Fruit fly (Drosophila melanogaster) whole organism, prepupa: Measurements from ENCODE around the gene Ptpmeg2.

Experiments used
- Blimp-1 ChIP-seq: fragments of 200-800 bp; sonication (Bioruptor generic); optimal IDR thresholded peaks from 3 replicates; lab custom pipeline; 2017; ENCODE audit warnings: missing biosample characterization, missing genetic modification characterization, mild to moderate bottlenecking, moderate library complexity, missing genetic modification reagents
- CG10631 ChIP-seq: fragments of 200-800 bp; sonication (Bioruptor generic); optimal IDR thresholded peaks from 2 replicates; lab custom pipeline; 2016; ENCODE audit warnings: missing biosample characterization, missing genetic modification characterization
- CG10669 ChIP-seq: fragments of 200-800 bp; sonication (Bioruptor generic); optimal IDR thresholded peaks from 3 replicates; lab custom pipeline; 2018; ENCODE audit warnings: missing biosample characterization, mild to moderate bottlenecking, missing genetic modification characterization, moderate library complexity
- CG11762 ChIP-seq: fragments of 200-800 bp; sonication (Bioruptor generic); optimal IDR thresholded peaks from 3 replicates; lab custom pipeline; 2016; ENCODE audit warnings: missing biosample characterization, missing genetic modification characterization; ENCODE audit not compliant: insufficient read depth
- CG11902 ChIP-seq: fragments of 200-800 bp; sonication (Bioruptor generic); optimal IDR thresholded peaks from 3 replicates; lab custom pipeline; 2016; ENCODE audit warnings: missing biosample characterization, missing genetic modification characterization
- CG15336 ChIP-seq: fragments of 200-800 bp; sonication (Bioruptor generic); IDR thresholded peaks from 2 replicates; pipeline ENCODE4 v1.3.6; 2022; ENCODE audit warnings: missing biosample characterization, missing genetic modification characterization
- CG1621 ChIP-seq: fragments of 200-800 bp; sonication (Bioruptor generic); optimal IDR thresholded peaks from 3 replicates; lab custom pipeline; 2018; ENCODE audit warnings: missing biosample characterization, mild to moderate bottlenecking, missing genetic modification characterization
- CG16779 ChIP-seq: fragments of 200-800 bp; sonication (Bioruptor generic); optimal IDR thresholded peaks from 3 replicates; lab custom pipeline; 2017; ENCODE audit warnings: missing biosample characterization, mild to moderate bottlenecking, missing genetic modification characterization
- CG31627 ChIP-seq: fragments of 200-800 bp; sonication (Bioruptor generic); optimal IDR thresholded peaks from 3 replicates; lab custom pipeline; 2016; ENCODE audit warnings: missing biosample characterization, missing genetic modification characterization
- CG3919 ChIP-seq: fragments of 200-800 bp; sonication (Bioruptor generic); optimal IDR thresholded peaks from 3 replicates; lab custom pipeline; 2016; ENCODE audit warnings: missing biosample characterization, missing genetic modification characterization
- CG4318 ChIP-seq: fragments of 200-800 bp; sonication (Bioruptor generic); optimal IDR thresholded peaks from 3 replicates; lab custom pipeline; 2017; ENCODE audit warnings: missing biosample characterization, mild to moderate bottlenecking, missing genetic modification characterization
- CG6163 ChIP-seq: fragments of 200-800 bp; sonication (Bioruptor generic); IDR thresholded peaks from 3 replicates; pipeline ENCODE4 v1.3.6; 2022; ENCODE audit warnings: missing biosample characterization, missing genetic modification characterization
- CG6276 ChIP-seq: fragments of 200-800 bp; sonication (Bioruptor generic); optimal IDR thresholded peaks from 2 replicates; lab custom pipeline; 2017; ENCODE audit warnings: missing biosample characterization, mild to moderate bottlenecking, missing genetic modification characterization
- CG6808 ChIP-seq: fragments of 200-800 bp; sonication (Bioruptor generic); optimal IDR thresholded peaks from 3 replicates; lab custom pipeline; 2017; ENCODE audit warnings: missing biosample characterization, missing genetic modification characterization, mild to moderate bottlenecking, moderate library complexity, missing genetic modification reagents
- CG7368 ChIP-seq: fragments of 200-800 bp; sonication (Bioruptor generic); optimal IDR thresholded peaks from 3 replicates; lab custom pipeline; 2016; ENCODE audit warnings: missing biosample characterization, missing genetic modification characterization
- CG8119 ChIP-seq: fragments of 200-800 bp; sonication (Bioruptor generic); IDR thresholded peaks from 3 replicates; pipeline ENCODE4 v1.3.6; 2022; ENCODE audit warnings: missing biosample characterization, missing genetic modification characterization
- CG8632 ChIP-seq: fragments of 200-800 bp; sonication (Bioruptor generic); optimal IDR thresholded peaks from 3 replicates; lab custom pipeline; 2016; ENCODE audit warnings: missing biosample characterization, missing genetic modification characterization
- CG9139 ChIP-seq: fragments of 200-800 bp; sonication (Bioruptor generic); optimal IDR thresholded peaks from 3 replicates; lab custom pipeline; 2017; ENCODE audit warnings: missing biosample characterization, mild to moderate bottlenecking, missing genetic modification characterization
- Eip75B ChIP-seq: fragments of 200-800 bp; sonication (Bioruptor generic); optimal IDR thresholded peaks from 3 replicates; lab custom pipeline; 2016; ENCODE audit warnings: missing biosample characterization, missing genetic modification characterization
- Eip78C ChIP-seq: fragments of 200-800 bp; sonication (Bioruptor generic); peaks from one replicate; lab custom pipeline; 2016; ENCODE audit warnings: missing biosample characterization, missing genetic modification characterization
- Eip93F ChIP-seq: fragments of 200-800 bp; sonication (Bioruptor generic); optimal IDR thresholded peaks from 2 replicates; lab custom pipeline; 2016; ENCODE audit warnings: missing biosample characterization, mild to moderate bottlenecking, missing genetic modification characterization
- Ets21C ChIP-seq: fragments of 200-800 bp; sonication (Bioruptor generic); optimal IDR thresholded peaks from 3 replicates; lab custom pipeline; 2016; ENCODE audit warnings: missing biosample characterization, missing genetic modification characterization
- Ets96B ChIP-seq: fragments of 200-800 bp; optimal IDR thresholded peaks from 2 replicates; lab custom pipeline; 2019; ENCODE audit warnings: missing biosample characterization, mild to moderate bottlenecking, missing genetic modification characterization, moderate library complexity
- Gug ChIP-seq: fragments of 200-800 bp; sonication (Bioruptor generic); IDR thresholded peaks from 2 replicates; pipeline ENCODE4 v1.3.6; 2022; ENCODE audit warnings: missing biosample characterization, missing genetic modification characterization
- Hr38 ChIP-seq: sonication (Bioruptor generic); optimal IDR thresholded peaks from 2 replicates; lab custom pipeline; 2016; ENCODE audit warnings: missing biosample characterization, missing genetic modification characterization
- Lpt ChIP-seq: fragments of 200-800 bp; sonication (Bioruptor generic); optimal IDR thresholded peaks from 3 replicates; lab custom pipeline; 2016; ENCODE audit warnings: missing biosample characterization, missing genetic modification characterization
- Met ChIP-seq: fragments of 200-800 bp; sonication (Bioruptor generic); optimal IDR thresholded peaks from 3 replicates; lab custom pipeline; 2016; ENCODE audit warnings: missing biosample characterization, missing genetic modification characterization
- OdsH ChIP-seq: fragments of 200-800 bp; sonication (Bioruptor generic); optimal IDR thresholded peaks from 3 replicates; lab custom pipeline; 2016; ENCODE audit warnings: missing biosample characterization, missing genetic modification characterization
- Smox ChIP-seq: fragments of 200-800 bp; sonication (Bioruptor generic); optimal IDR thresholded peaks from 3 replicates; lab custom pipeline; 2016; ENCODE audit warnings: missing biosample characterization, missing genetic modification characterization
- Sox102F ChIP-seq: fragments of 200-800 bp; sonication (Bioruptor generic); optimal IDR thresholded peaks from 2 replicates; lab custom pipeline; 2016; ENCODE audit warnings: missing biosample characterization, mild to moderate bottlenecking, missing genetic modification characterization
- Sox15 ChIP-seq: fragments of 200-800 bp; sonication (Bioruptor generic); optimal IDR thresholded peaks from 3 replicates; lab custom pipeline; 2016; ENCODE audit warnings: missing biosample characterization, missing genetic modification characterization
- achi ChIP-seq: fragments of 200-800 bp; sonication (Bioruptor generic); optimal IDR thresholded peaks from 3 replicates; lab custom pipeline; 2016; ENCODE audit warnings: missing biosample characterization, missing genetic modification characterization
- acj6 ChIP-seq: fragments of 200-800 bp; sonication (Bioruptor generic); optimal IDR thresholded peaks from 3 replicates; lab custom pipeline; 2016; ENCODE audit warnings: missing biosample characterization, missing genetic modification characterization
- cyc ChIP-seq: fragments of 200-800 bp; sonication (Bioruptor generic); optimal IDR thresholded peaks from 3 replicates; lab custom pipeline; 2016; ENCODE audit warnings: missing biosample characterization, missing genetic modification characterization
- dac ChIP-seq: fragments of 200-800 bp; sonication (Bioruptor generic); optimal IDR thresholded peaks from 2 replicates; lab custom pipeline; 2017; ENCODE audit warnings: missing biosample characterization, mild to moderate bottlenecking, missing genetic modification characterization
- dsx ChIP-seq: fragments of 200-800 bp; optimal IDR thresholded peaks from 3 replicates; lab custom pipeline; 2019; ENCODE audit warnings: missing biosample characterization, mild to moderate bottlenecking, missing genetic modification characterization, moderate library complexity; ENCODE audit not compliant: poor library complexity, severe bottlenecking
- eg ChIP-seq: fragments of 200-800 bp; sonication (Bioruptor generic); IDR thresholded peaks from 3 replicates; pipeline ENCODE4 v1.3.6; 2022; ENCODE audit warnings: missing biosample characterization, missing genetic modification characterization
- esn ChIP-seq: fragments of 200-800 bp; sonication (Bioruptor generic); optimal IDR thresholded peaks from 2 replicates; lab custom pipeline; 2016; ENCODE audit warnings: missing biosample characterization, mild to moderate bottlenecking, missing genetic modification characterization, moderate library complexity
- fd59A ChIP-seq: fragments of 200-800 bp; sonication (Bioruptor generic); optimal IDR thresholded peaks from 2 replicates; lab custom pipeline; 2017; ENCODE audit warnings: missing biosample characterization, mild to moderate bottlenecking, missing genetic modification characterization, missing genetic modification reagents
- fd85E ChIP-seq: fragments of 200-800 bp; sonication (Bioruptor generic); optimal IDR thresholded peaks from 3 replicates; lab custom pipeline; 2016; ENCODE audit warnings: missing biosample characterization, missing genetic modification characterization
- fkh ChIP-seq: fragments of 200-800 bp; sonication (Bioruptor generic); optimal IDR thresholded peaks from 3 replicates; lab custom pipeline; 2017; ENCODE audit warnings: missing biosample characterization, mild to moderate bottlenecking, missing genetic modification characterization, moderate library complexity
- lz ChIP-seq: fragments of 200-800 bp; sonication (Bioruptor generic); optimal IDR thresholded peaks from 3 replicates; lab custom pipeline; 2016; ENCODE audit warnings: missing biosample characterization, missing genetic modification characterization
- net ChIP-seq: fragments of 200-800 bp; sonication (Bioruptor generic); optimal IDR thresholded peaks from 3 replicates; lab custom pipeline; 2016; ENCODE audit warnings: missing biosample characterization, missing genetic modification characterization
- pdm3 ChIP-seq: fragments of 200-800 bp; sonication (Bioruptor generic); optimal IDR thresholded peaks from 3 replicates; lab custom pipeline; 2016; ENCODE audit warnings: missing biosample characterization, missing genetic modification characterization
- salr ChIP-seq, 2 experiments: fragments of 200-800 bp; sonication (Bioruptor generic); optimal IDR thresholded peaks; 3 replicates each; lab custom pipeline; 2016 to 2018; ENCODE audit warnings: missing biosample characterization in 2 of 2, missing genetic modification characterization in 2 of 2, mild to moderate bottlenecking in 1 of 2
- spab ChIP-seq: fragments of 200-800 bp; sonication (Bioruptor generic); optimal IDR thresholded peaks from 2 replicates; lab custom pipeline; 2017; ENCODE audit warnings: missing biosample characterization, mild to moderate bottlenecking, missing genetic modification characterization, missing genetic modification reagents
- ss ChIP-seq, 2 experiments: fragments of 200-800 bp; sonication (Bioruptor generic); optimal IDR thresholded peaks; 2 replicates in 1 of 2; 3 replicates in 1 of 2; lab custom pipeline; 2017 to 2018; ENCODE audit warnings: mild to moderate bottlenecking in 2 of 2, missing biosample characterization in 2 of 2, missing genetic modification characterization in 2 of 2, moderate library complexity in 1 of 2
- svp ChIP-seq: fragments of 200-800 bp; sonication (Bioruptor generic); peaks from one replicate; lab custom pipeline; 2016; ENCODE audit warnings: missing biosample characterization, missing genetic modification characterization

Ptpmeg2 gene

DNA sequence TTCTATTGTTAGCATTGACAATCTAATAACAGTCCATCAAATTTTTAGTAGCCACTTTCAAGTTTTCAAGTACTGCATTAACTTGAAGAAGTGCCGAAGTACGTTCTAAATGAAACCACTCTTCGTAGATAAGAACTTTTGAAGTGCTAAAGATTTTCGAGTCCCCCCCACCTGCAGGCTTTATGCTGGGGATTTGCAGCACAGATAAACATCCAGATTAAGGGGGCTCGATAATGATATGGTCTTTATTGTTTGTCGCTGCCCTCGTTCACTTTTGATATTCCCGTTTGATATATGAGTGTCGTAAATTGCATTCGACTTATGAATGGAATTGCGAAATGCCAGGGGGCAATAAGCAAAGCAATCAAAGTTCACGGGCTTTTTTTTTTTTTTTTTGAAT, 2.5 kb upstream of the Ptpmeg2 start:
- TF ChIP-seq Eip78C: peak; percentile 3
- TF ChIP-seq svp (GFP tag; lab: Kevin White, UChicago): peak; percentile 62
- no peak for TF ChIP-seq CG1621 (tag; lab: Kevin White, UChicago)

- TF ChIP-seq CG6276 (GFP tag; lab: Kevin White, UChicago) (peak; percentile 40), CG15336 (GFP tag; lab: Robert Waterston, UW) (no peak), CG8632 (GFP tag; lab: Kevin White, UChicago) (peak; percentile 19), svp (GFP tag; lab: Kevin White, UChicago) (peak; percentile 85), CG11902 (GFP tag; lab: Kevin White, UChicago) (no peak), esn (GFP tag; lab: Kevin White, UChicago) (peak; percentile 31), cyc (GFP tag; lab: Kevin White, UChicago) (peak; percentile 28), CG6808 (GFP tag; lab: Kevin White, UChicago) (peak; percentile 13), achi (peak; percentile 4), Smox (GFP tag; lab: Kevin White, UChicago) (peak; percentile 50), Ets21C (peak; percentile 6), fkh (GFP tag; lab: Kevin White, UChicago) (peak; percentile 32), CG10631 (GFP tag; lab: Kevin White, UChicago) (no peak), CG7368 (GFP tag; lab: Kevin White, UChicago) (peak; percentile 13), Met (GFP tag; lab: Kevin White, UChicago) (peak; percentile 49), Sox15 (GFP tag; lab: Kevin White, UChicago) (no peak), CG16779 (tag; lab: Kevin White, UChicago) (no peak), spab (GFP tag; lab: Kevin White, UChicago) (no peak), net (GFP tag; lab: Kevin White, UChicago) (peak; percentile 26), Sox102F (GFP tag; lab: Kevin White, UChicago) (peak; percentile 66), Eip78C (peak; percentile 70), dsx (GFP tag; lab: Kevin White, UChicago) (no peak), CG4318 (GFP tag; lab: Kevin White, UChicago) (no peak), fd59A (GFP tag; lab: Kevin White, UChicago) (no peak), CG10669 (GFP tag; lab: Kevin White, UChicago) (no peak), Gug (GFP tag; lab: Robert Waterston, UW) (no peak), OdsH (GFP tag; lab: Kevin White, UChicago) (peak; percentile 27), ss (GFP tag; optimal IDR thresholded peaks at IDR 0.05; lab: Kevin White, UChicago) (peak; percentile 46 to 75), salr (GFP tag; optimal IDR thresholded peaks at IDR 0.05; lab: Kevin White, UChicago) (peak in 1 of 2 experiments; percentile 2), Hr38 (GFP tag; lab: Kevin White, UChicago) (no peak), Eip93F (GFP tag; lab: Kevin White, UChicago) (no peak), CG3919 (peak; percentile 41), CG11762 (GFP tag; lab: Kevin White, UChicago) (no peak), CG8119 (GFP tag; lab: Robert Waterston, UW) (no peak), Ets96B (tag; lab: Kevin White, UChicago) (no peak), CG31627 (GFP tag; lab: Kevin White, UChicago) (peak; percentile 19), CG6163 (GFP tag; lab: Robert Waterston, UW) (0 out of 3 replicates have a peak, but pooled peaks have one; percentile 44), pdm3 (GFP tag; lab: Kevin White, UChicago) (no peak), Blimp-1 (GFP tag; lab: Kevin White, UChicago) (peak; percentile 95), Lpt (GFP tag; lab: Kevin White, UChicago) (peak; percentile 4), CG1621 (tag; lab: Kevin White, UChicago) (no peak), dac (no peak), acj6 (peak; percentile 13), CG9139 (GFP tag; lab: Kevin White, UChicago) (no peak), lz (GFP tag; lab: Kevin White, UChicago) (peak; percentile 35), fd85E (GFP tag; lab: Kevin White, UChicago) (no peak), eg (GFP tag; lab: Robert Waterston, UW) (peak; percentile 19; the same call in 1 of the 3 replicates), Eip75B (GFP tag; lab: Kevin White, UChicago) (peak; percentile 14)
Observed at dm6 chrX:9658095-9658838, 678 bp downstream of the Ptpmeg2 start.
